Worm (Caenorhabditis elegans) whole organism, L3 larva: ENCODE data around the gene pgm-2.

ENCODE experiments used
- R02D3.7 ChIP-seq: fragments of 150-350 bp; optimal IDR thresholded peaks from 2 replicates; lab custom pipeline; 2014; ENCODE audit warnings: missing biosample characterization, missing genetic modification characterization
- ZK546.5 ChIP-seq: sonication (generic microtip); optimal IDR thresholded peaks from 2 replicates; lab custom pipeline; 2017; ENCODE audit warnings: missing biosample characterization, missing genetic modification characterization
- aly-2 ChIP-seq: fragments of 150-350 bp; optimal IDR thresholded peaks from 2 replicates; lab custom pipeline; 2014; ENCODE audit warnings: missing biosample characterization, missing genetic modification characterization
- ama-1 ChIP-seq: fragments of 150-350 bp; optimal IDR thresholded peaks from 2 replicates; lab custom pipeline; 2018
- ceh-16 ChIP-seq: sonication (generic microtip); optimal IDR thresholded peaks from 2 replicates; lab custom pipeline; 2017; ENCODE audit warnings: missing biosample characterization, missing genetic modification characterization
- ceh-28 ChIP-seq: fragments of 150-350 bp; optimal IDR thresholded peaks from 2 replicates; lab custom pipeline; 2014; ENCODE audit warnings: missing biosample characterization, missing genetic modification reagents, missing genetic modification characterization
- ceh-82 ChIP-seq: fragments of 150-350 bp; optimal IDR thresholded peaks from 2 replicates; lab custom pipeline; 2014; ENCODE audit warnings: missing biosample characterization, missing genetic modification characterization
- ceh-9 ChIP-seq: sonication (generic microtip); optimal IDR thresholded peaks from 2 replicates; lab custom pipeline; 2018; ENCODE audit warnings: missing biosample characterization, missing genetic modification characterization
- daf-12 ChIP-seq: fragments of 150-350 bp; optimal IDR thresholded peaks from 2 replicates; lab custom pipeline; 2014; ENCODE audit warnings: missing biosample characterization, missing genetic modification reagents, missing genetic modification characterization
- elt-1 ChIP-seq: fragments of 150-350 bp; optimal IDR thresholded peaks from 2 replicates; lab custom pipeline; 2014; ENCODE audit warnings: missing biosample characterization, missing genetic modification characterization
- elt-2 ChIP-seq: sonication (generic microtip); optimal IDR thresholded peaks from 2 replicates; lab custom pipeline; 2016; ENCODE audit warnings: missing genetic modification reagents, mild to moderate bottlenecking, missing genetic modification characterization, missing compliant biosample characterization
- eor-1 ChIP-seq, 2 experiments: fragments of 150-350 bp; optimal IDR thresholded peaks; 2 replicates each; lab custom pipeline; 2014 to 2018; ENCODE audit warnings: missing biosample characterization in 2 of 2, missing genetic modification characterization in 2 of 2
- fkh-10 ChIP-seq: sonication (generic microtip); optimal IDR thresholded peaks from 2 replicates; lab custom pipeline; 2017; ENCODE audit warnings: missing biosample characterization, missing genetic modification reagents, missing genetic modification characterization
- fkh-2 ChIP-seq: fragments of 150-350 bp; optimal IDR thresholded peaks from 2 replicates; lab custom pipeline; 2014; ENCODE audit warnings: missing biosample characterization, missing genetic modification reagents, missing genetic modification characterization
- fos-1 ChIP-seq: fragments of 150-350 bp; optimal IDR thresholded peaks from 2 replicates; lab custom pipeline; 2014; ENCODE audit warnings: missing biosample characterization, missing genetic modification characterization
- hmg-11 ChIP-seq: sonication (generic microtip); optimal IDR thresholded peaks from 2 replicates; lab custom pipeline; 2016; ENCODE audit warnings: missing genetic modification characterization, missing compliant biosample characterization
- jun-1 ChIP-seq: fragments of 150-350 bp; optimal IDR thresholded peaks from 2 replicates; lab custom pipeline; 2014; ENCODE audit warnings: missing biosample characterization, missing genetic modification reagents, missing genetic modification characterization
- lin-15B ChIP-seq: fragments of 150-350 bp; optimal IDR thresholded peaks from 2 replicates; lab custom pipeline; 2014; ENCODE audit warnings: missing biosample characterization, missing genetic modification characterization
- lin-39 ChIP-seq: fragments of 150-350 bp; optimal IDR thresholded peaks from 2 replicates; lab custom pipeline; 2018; ENCODE audit warnings: missing biosample characterization, missing genetic modification reagents, missing genetic modification characterization
- lsy-12 ChIP-seq: sonication (generic microtip); optimal IDR thresholded peaks from 2 replicates; lab custom pipeline; 2016; ENCODE audit warnings: mild to moderate bottlenecking, missing genetic modification characterization, missing compliant biosample characterization
- mdl-1 ChIP-seq: fragments of 150-350 bp; optimal IDR thresholded peaks from 2 replicates; lab custom pipeline; 2014; ENCODE audit warnings: missing biosample characterization, missing genetic modification characterization
- mml-1 ChIP-seq: fragments of 150-350 bp; sonication (generic microtip); optimal IDR thresholded peaks from 3 replicates; lab custom pipeline; 2014; ENCODE audit warnings: missing biosample characterization, missing genetic modification characterization
- nfya-1 ChIP-seq: sonication (generic microtip); optimal IDR thresholded peaks from 2 replicates; lab custom pipeline; 2017; ENCODE audit warnings: missing genetic modification characterization, mild to moderate bottlenecking, missing compliant biosample characterization, antibody characterized with exemption, moderate library complexity; ENCODE audit not compliant: insufficient read depth
- nhr-11 ChIP-seq: fragments of 150-350 bp; optimal IDR thresholded peaks from 2 replicates; lab custom pipeline; 2014; ENCODE audit warnings: missing biosample characterization, missing genetic modification characterization
- nhr-12 ChIP-seq: fragments of 150-350 bp; optimal IDR thresholded peaks from 2 replicates; lab custom pipeline; 2014; ENCODE audit warnings: missing biosample characterization, missing genetic modification characterization
- nhr-23 ChIP-seq: fragments of 150-350 bp; optimal IDR thresholded peaks from 2 replicates; lab custom pipeline; 2014; ENCODE audit warnings: missing biosample characterization, missing genetic modification reagents, missing genetic modification characterization
- nhr-237 ChIP-seq: fragments of 150-350 bp; optimal IDR thresholded peaks from 2 replicates; lab custom pipeline; 2014; ENCODE audit warnings: missing biosample characterization, missing genetic modification characterization
- nhr-25 ChIP-seq: sonication (generic microtip); optimal IDR thresholded peaks from 2 replicates; lab custom pipeline; 2017; ENCODE audit warnings: missing biosample characterization, missing genetic modification characterization
- nhr-67 ChIP-seq: fragments of 150-350 bp; optimal IDR thresholded peaks from 2 replicates; lab custom pipeline; 2014; ENCODE audit warnings: missing biosample characterization, missing genetic modification characterization
- nhr-77 ChIP-seq: fragments of 150-350 bp; optimal IDR thresholded peaks from 2 replicates; lab custom pipeline; 2014; ENCODE audit warnings: missing biosample characterization, missing genetic modification characterization
- pha-4 ChIP-seq: fragments of 150-350 bp; optimal IDR thresholded peaks from 2 replicates; lab custom pipeline; 2014; ENCODE audit warnings: missing biosample characterization, missing genetic modification reagents, missing genetic modification characterization
- pqm-1 ChIP-seq: fragments of 150-350 bp; optimal IDR thresholded peaks from 2 replicates; lab custom pipeline; 2017; ENCODE audit warnings: missing biosample characterization, missing genetic modification characterization, inconsistent platforms
- sea-2 ChIP-seq: fragments of 150-350 bp; sonication (generic microtip); optimal IDR thresholded peaks from 4 replicates; lab custom pipeline; 2014; ENCODE audit warnings: missing biosample characterization, missing genetic modification reagents, missing genetic modification characterization
- skn-1 ChIP-seq: fragments of 150-350 bp; optimal IDR thresholded peaks from 2 replicates; lab custom pipeline; 2014; ENCODE audit warnings: missing biosample characterization, missing genetic modification characterization
- snpc-4 ChIP-seq: fragments of 150-350 bp; optimal IDR thresholded peaks from 2 replicates; lab custom pipeline; 2014; ENCODE audit warnings: missing biosample characterization, missing genetic modification characterization
- tbx-2 ChIP-seq: sonication (generic microtip); optimal IDR thresholded peaks from 2 replicates; lab custom pipeline; 2016; ENCODE audit warnings: mild to moderate bottlenecking, missing genetic modification characterization, missing compliant biosample characterization
- unc-39 ChIP-seq: sonication (generic microtip); optimal IDR thresholded peaks from 4 replicates; lab custom pipeline; 2017; ENCODE audit warnings: missing biosample characterization, missing genetic modification characterization
- unc-62 ChIP-seq: fragments of 150-350 bp; sonication (generic microtip); optimal IDR thresholded peaks from 4 replicates; lab custom pipeline; 2014; ENCODE audit warnings: missing biosample characterization, missing genetic modification reagents, missing genetic modification characterization
- zag-1 ChIP-seq: fragments of 150-350 bp; optimal IDR thresholded peaks from 2 replicates; lab custom pipeline; 2014; ENCODE audit warnings: missing biosample characterization, missing genetic modification characterization
- ztf-4 ChIP-seq: fragments of 150-350 bp; optimal IDR thresholded peaks from 2 replicates; lab custom pipeline; 2014; ENCODE audit warnings: missing biosample characterization, missing genetic modification characterization

The pgm-2 gene

DNA sequence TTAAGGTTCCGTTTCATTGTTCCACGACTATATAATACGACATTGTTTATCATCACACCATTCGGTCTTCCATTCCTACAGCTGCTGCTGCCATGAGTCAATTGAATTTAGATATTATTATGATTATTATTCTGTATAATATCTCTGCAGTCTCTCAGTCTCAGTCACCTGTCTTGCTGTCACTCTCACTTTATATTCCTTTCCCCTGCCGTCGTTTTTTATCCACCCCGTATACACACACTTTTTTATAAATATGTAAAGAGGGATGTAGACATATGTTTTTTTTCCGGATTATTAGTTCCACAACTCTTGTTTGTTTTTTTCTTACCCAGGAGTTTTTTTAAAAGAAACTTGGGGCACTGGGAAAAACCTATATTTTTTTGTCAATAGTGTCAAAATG, 27.0 kb upstream of the pgm-2 start:
- TF ChIP-seq nhr-12 (tag; lab: Kevin White, UChicago) (no peak), snpc-4 (tag; lab: Kevin White, UChicago) (no peak), fos-1 (no peak), elt-1 (no peak), nhr-67 (tag; lab: Kevin White, UChicago) (no peak), ceh-82 (no peak), nfya-1 (tag; lab: Kevin White, UChicago) (no peak), unc-39 (no peak), nhr-237 (tag; lab: Kevin White, UChicago) (no peak), lin-39 (tag; lab: Kevin White, UChicago) (no peak), jun-1 (tag; lab: Kevin White, UChicago) (no peak), fkh-2 (no peak), ceh-16 (tag; lab: Kevin White, UChicago) (no peak), mml-1 (tag; lab: Kevin White, UChicago) (no peak), pha-4 (tag; lab: Kevin White, UChicago) (no peak), ZK546.5 (tag; lab: Kevin White, UChicago) (no peak), R02D3.7 (no peak), sea-2 (GFP tag; lab: Kevin White, UChicago) (no peak)
- TF ChIP-seq, all 47 proteins: peak for 0

DNA sequence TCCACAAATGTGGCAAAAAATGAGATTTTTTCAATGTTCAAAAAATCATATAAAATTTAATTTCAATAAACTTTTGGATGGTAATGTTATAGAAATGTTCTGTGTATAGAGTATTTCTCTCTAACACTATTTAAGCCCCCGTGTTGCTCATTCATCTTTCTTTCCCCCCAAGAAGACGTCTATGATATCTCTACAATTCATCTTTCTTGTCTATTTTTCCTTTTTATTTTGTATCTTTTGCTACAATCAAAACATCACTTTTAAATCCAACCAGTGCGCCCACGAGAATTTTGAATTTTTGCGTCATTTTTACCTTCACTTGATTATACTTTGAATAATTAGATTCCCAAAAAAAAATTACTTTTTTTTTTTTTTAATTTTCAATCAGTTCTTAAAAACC, 26.4 kb upstream of the pgm-2 start:
- TF ChIP-seq lin-39 (tag; lab: Kevin White, UChicago) (no peak), elt-1 (peak; percentile 88), ceh-9 (tag; lab: Kevin White, UChicago) (no peak)

DNA sequence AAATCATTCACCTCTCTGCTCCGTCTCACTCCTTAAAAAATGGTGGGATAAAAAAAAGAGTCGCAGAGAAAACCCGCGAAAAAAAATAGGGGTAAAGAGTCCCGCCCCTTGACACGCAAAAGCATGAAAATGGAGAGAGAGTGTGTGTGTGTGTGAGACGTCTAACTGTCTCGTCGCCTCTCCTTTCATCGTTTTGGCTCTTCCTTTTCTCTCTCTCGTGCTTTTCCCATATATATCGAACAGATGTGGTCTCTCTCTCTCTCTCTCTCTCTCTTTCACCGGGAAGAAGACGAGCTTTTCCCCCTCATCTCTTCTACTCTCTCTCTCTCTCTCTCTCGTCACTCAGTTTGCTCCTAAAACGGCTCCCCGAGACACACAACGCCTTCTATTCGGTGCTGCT, 23.4 kb upstream of the pgm-2 start:
- TF ChIP-seq zag-1 (tag; lab: Kevin White, UChicago) (no peak), fkh-10 (GFP tag; lab: Kevin White, UChicago) (peak; percentile 66), nfya-1 (tag; lab: Kevin White, UChicago) (peak; percentile 74), skn-1 (tag; lab: Kevin White, UChicago) (peak; percentile 69), mml-1 (tag; lab: Kevin White, UChicago) (no peak), ceh-28 (peak; percentile 55), eor-1 (tag; optimal IDR thresholded peaks at IDR 0.05; lab: Kevin White, UChicago) (no peak), nhr-11 (peak; percentile 55), mdl-1 (peak; percentile 27), jun-1 (tag; lab: Kevin White, UChicago) (peak; percentile 37), ceh-9 (tag; lab: Kevin White, UChicago) (no peak), fos-1 (no peak), snpc-4 (tag; lab: Kevin White, UChicago) (peak; percentile 43), tbx-2 (tag; lab: Kevin White, UChicago) (peak; percentile 58), aly-2 (tag; lab: Kevin White, UChicago) (no peak), elt-2 (tag; lab: Kevin White, UChicago) (peak; percentile 48), unc-62 (GFP tag; lab: Kevin White, UChicago) (peak; percentile 50), nhr-23 (no peak), nhr-67 (tag; lab: Kevin White, UChicago) (no peak), hmg-11 (tag; lab: Kevin White, UChicago) (peak; percentile 94), fkh-2 (no peak), unc-39 (no peak), pqm-1 (peak; percentile 53), nhr-77 (tag; lab: Kevin White, UChicago) (no peak), lin-39 (tag; lab: Kevin White, UChicago) (peak; percentile 90), R02D3.7 (peak; percentile 32), lin-15B (tag; lab: Kevin White, UChicago) (peak; percentile 32), sea-2 (GFP tag; lab: Kevin White, UChicago) (no peak), lsy-12 (peak; percentile 58), elt-1 (peak; percentile 21), pha-4 (tag; lab: Kevin White, UChicago) (peak; percentile 27)

DNA sequence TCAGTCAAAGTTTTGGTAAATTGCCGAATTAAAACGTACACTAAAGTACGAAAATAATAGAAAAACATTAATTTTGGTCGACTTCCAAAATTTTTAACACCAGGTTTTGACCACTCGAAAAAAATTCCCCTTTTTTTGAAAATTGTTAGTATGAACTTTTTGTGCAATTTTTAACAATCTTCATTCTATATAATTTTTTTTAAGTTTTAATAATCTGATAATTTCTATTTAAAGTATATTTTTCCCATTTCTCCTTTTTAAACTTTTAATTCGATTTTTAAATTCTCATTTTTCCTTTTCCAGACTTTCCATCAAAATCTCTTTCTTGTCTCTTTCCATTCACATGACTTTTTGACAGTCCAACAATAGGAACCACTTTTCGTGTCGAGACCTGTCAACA, 22.2 kb upstream of the pgm-2 start, which contains the start of gene unc-64:
Gene unc-64, plus strand, starts transcription at position 301 of the 400 bp plus-strand sequence.
- no peak for TF ChIP-seq unc-62 (GFP tag; lab: Kevin White, UChicago)
- no peak for TF ChIP-seq mml-1 (tag; lab: Kevin White, UChicago)
- TF ChIP-seq ZK546.5 (tag; lab: Kevin White, UChicago) = no peak
- TF ChIP-seq unc-39 = no peak
- TF ChIP-seq R02D3.7 = no peak
- TF ChIP-seq nhr-25 (tag; lab: Kevin White, UChicago) = no peak
- no peak for TF ChIP-seq daf-12 (tag; lab: Kevin White, UChicago)
- no peak for TF ChIP-seq zag-1 (tag; lab: Kevin White, UChicago)
- TF ChIP-seq eor-1 (tag; optimal IDR thresholded peaks at IDR 0.05; lab: Kevin White, UChicago) = no peak
- TF ChIP-seq tbx-2 (tag; lab: Kevin White, UChicago) = no peak
- no peak for TF ChIP-seq ztf-4 (tag; lab: Kevin White, UChicago)
- TF ChIP-seq lsy-12 = no peak
- no peak for TF ChIP-seq ama-1
